Worm (Caenorhabditis elegans) whole organism, late embryonic: ENCODE results near the gene T02D1.7.

ENCODE experiments used
- C08G9.2 ChIP-seq: sonication (generic microtip); optimal IDR thresholded peaks from 2 replicates; lab custom pipeline; 2016; ENCODE audit warnings: mild to moderate bottlenecking, missing genetic modification characterization, moderate library complexity, missing compliant biosample characterization
- C38D4.7 ChIP-seq: fragments of 200-800 bp; sonication (Bioruptor generic); optimal IDR thresholded peaks from 2 replicates; lab custom pipeline; 2018; ENCODE audit warnings: mild to moderate bottlenecking, missing genetic modification characterization, moderate library complexity, missing compliant biosample characterization
- F13H6.1 ChIP-seq: sonication (generic microtip); optimal IDR thresholded peaks from 2 replicates; lab custom pipeline; 2016; ENCODE audit warnings: missing genetic modification characterization, missing compliant biosample characterization
- K09A11.1 ChIP-seq: sonication (generic microtip); optimal IDR thresholded peaks from 2 replicates; lab custom pipeline; 2017; ENCODE audit warnings: antibody characterized with exemption, mild to moderate bottlenecking, missing genetic modification characterization, missing compliant biosample characterization; ENCODE audit not compliant: insufficient read depth
- Y22D7AL.16 ChIP-seq: sonication (generic microtip); optimal IDR thresholded peaks from 2 replicates; lab custom pipeline; 2016; ENCODE audit warnings: missing genetic modification characterization, missing compliant biosample characterization
- ahr-1 ChIP-seq: sonication (generic microtip); optimal IDR thresholded peaks from 2 replicates; lab custom pipeline; 2016; ENCODE audit warnings: missing genetic modification characterization, missing compliant biosample characterization
- ama-1 ChIP-seq: fragments of 150-350 bp; optimal IDR thresholded peaks from 2 replicates; lab custom pipeline; 2014
- ceh-22 ChIP-seq: sonication (generic microtip); optimal IDR thresholded peaks from 2 replicates; lab custom pipeline; 2017; ENCODE audit warnings: missing biosample characterization, missing genetic modification characterization
- ceh-24 ChIP-seq: sonication (generic microtip); optimal IDR thresholded peaks from 2 replicates; lab custom pipeline; 2016; ENCODE audit warnings: mild to moderate bottlenecking, missing genetic modification characterization, missing compliant biosample characterization
- ceh-30 ChIP-seq: fragments of 150-350 bp; optimal IDR thresholded peaks from 2 replicates; lab custom pipeline; 2014; ENCODE audit warnings: missing biosample characterization, missing genetic modification characterization
- ceh-34 ChIP-seq: sonication (generic microtip); optimal IDR thresholded peaks from 2 replicates; lab custom pipeline; 2016; ENCODE audit warnings: mild to moderate bottlenecking, missing genetic modification characterization, missing compliant biosample characterization
- ceh-48 ChIP-seq: sonication (generic microtip); optimal IDR thresholded peaks from 2 replicates; lab custom pipeline; 2016; ENCODE audit warnings: missing genetic modification characterization, inconsistent platforms, missing compliant biosample characterization
- ceh-6 ChIP-seq: fragments of 200-800 bp; sonication (Bioruptor generic); optimal IDR thresholded peaks from 2 replicates; lab custom pipeline; 2018; ENCODE audit warnings: mild to moderate bottlenecking, missing genetic modification characterization, missing compliant biosample characterization
- elt-4 ChIP-seq: sonication (generic microtip); optimal IDR thresholded peaks from 2 replicates; lab custom pipeline; 2016; ENCODE audit warnings: missing genetic modification characterization, missing compliant biosample characterization
- eyg-1 ChIP-seq: sonication (generic microtip); optimal IDR thresholded peaks from 2 replicates; lab custom pipeline; 2016; ENCODE audit warnings: missing genotype, missing genetic modification characterization, missing compliant biosample characterization
- fax-1 ChIP-seq: sonication (generic microtip); optimal IDR thresholded peaks from 2 replicates; lab custom pipeline; 2016; ENCODE audit warnings: missing genotype, missing genetic modification characterization, missing compliant biosample characterization
- fkh-10 ChIP-seq: fragments of 150-350 bp; optimal IDR thresholded peaks from 2 replicates; lab custom pipeline; 2014; ENCODE audit warnings: missing biosample characterization, missing genetic modification reagents, missing genetic modification characterization
- fkh-6 ChIP-seq: sonication (generic microtip); optimal IDR thresholded peaks from 2 replicates; lab custom pipeline; 2016; ENCODE audit warnings: missing genetic modification characterization, missing compliant biosample characterization
- gmeb-2 ChIP-seq: sonication (generic microtip); optimal IDR thresholded peaks from 2 replicates; lab custom pipeline; 2016; ENCODE audit warnings: missing genetic modification characterization, inconsistent platforms, missing compliant biosample characterization
- hlh-30 ChIP-seq: sonication (generic microtip); optimal IDR thresholded peaks from 2 replicates; lab custom pipeline; 2017; ENCODE audit warnings: antibody characterized with exemption, missing genetic modification characterization, missing compliant biosample characterization; ENCODE audit not compliant: insufficient read depth
- hlh-8 ChIP-seq: sonication (generic microtip); optimal IDR thresholded peaks from 2 replicates; lab custom pipeline; 2016; ENCODE audit warnings: missing genotype, missing genetic modification characterization, missing compliant biosample characterization
- lim-6 ChIP-seq: sonication (generic microtip); optimal IDR thresholded peaks from 2 replicates; lab custom pipeline; 2016; ENCODE audit warnings: missing genetic modification characterization, missing compliant biosample characterization
- lin-11 ChIP-seq: fragments of 200-800 bp; sonication (Bioruptor generic); optimal IDR thresholded peaks from 2 replicates; lab custom pipeline; 2018; ENCODE audit warnings: mild to moderate bottlenecking, missing genetic modification characterization, missing compliant biosample characterization
- mec-3 ChIP-seq: sonication (generic microtip); optimal IDR thresholded peaks from 2 replicates; lab custom pipeline; 2016; ENCODE audit warnings: borderline replicate concordance, missing genetic modification characterization, missing compliant biosample characterization
- nfya-1 ChIP-seq: sonication (generic microtip); optimal IDR thresholded peaks from 2 replicates; lab custom pipeline; 2017; ENCODE audit warnings: missing genetic modification characterization, mild to moderate bottlenecking, missing compliant biosample characterization, antibody characterized with exemption, moderate library complexity
- pat-9 ChIP-seq: fragments of 200-800 bp; sonication (Bioruptor generic); optimal IDR thresholded peaks from 2 replicates; lab custom pipeline; 2018; ENCODE audit warnings: mild to moderate bottlenecking, missing genetic modification characterization, moderate library complexity, missing compliant biosample characterization
- pha-4 ChIP-seq: fragments of 150-350 bp; optimal IDR thresholded peaks from 2 replicates; lab custom pipeline; 2018; ENCODE audit warnings: missing biosample characterization, missing genetic modification reagents, missing genetic modification characterization
- pros-1 ChIP-seq: fragments of 150-350 bp; optimal IDR thresholded peaks from 2 replicates; lab custom pipeline; 2014; ENCODE audit warnings: missing biosample characterization, missing genetic modification reagents, missing genetic modification characterization
- sox-2 ChIP-seq: fragments of 200-800 bp; sonication (Bioruptor generic); IDR thresholded peaks from 2 replicates; pipeline ENCODE4 v1.3.6; 2022; ENCODE audit warnings: missing genetic modification reagents, missing genetic modification characterization, missing compliant biosample characterization
- sox-4 ChIP-seq: sonication (generic microtip); optimal IDR thresholded peaks from 2 replicates; lab custom pipeline; 2017; ENCODE audit warnings: mild to moderate bottlenecking, missing genetic modification characterization, inconsistent platforms, missing compliant biosample characterization
- tbx-7 ChIP-seq: sonication (generic microtip); optimal IDR thresholded peaks from 2 replicates; lab custom pipeline; 2016; ENCODE audit warnings: missing genotype, missing genetic modification characterization, missing compliant biosample characterization
- ttx-3 ChIP-seq: sonication (generic microtip); optimal IDR thresholded peaks from 2 replicates; lab custom pipeline; 2016; ENCODE audit warnings: missing genetic modification reagents, missing genetic modification characterization, missing compliant biosample characterization
- unc-3 ChIP-seq, 2 experiments: fragments of 200-800 bp in 1 of 2; sonication (Bioruptor generic) in 1 of 2; sonication (generic microtip) in 1 of 2; conservative IDR thresholded peaks in 1 of 2; optimal IDR thresholded peaks in 1 of 2; 2 replicates each; pipeline versions ENCODE4 v1.3.6 to Lab custom; 2016 to 2022; ENCODE audit warnings: missing compliant biosample characterization in 2 of 2, missing genetic modification characterization in 2 of 2, missing genetic modification reagents in 1 of 2
- unc-55 ChIP-seq: sonication (generic microtip); optimal IDR thresholded peaks from 2 replicates; lab custom pipeline; 2017; ENCODE audit warnings: missing biosample characterization, missing genetic modification reagents, missing genetic modification characterization
- ztf-16 ChIP-seq: sonication (generic microtip); optimal IDR thresholded peaks from 2 replicates; lab custom pipeline; 2017; ENCODE audit warnings: missing genetic modification characterization, missing compliant biosample characterization

The T02D1.7 gene

DNA sequence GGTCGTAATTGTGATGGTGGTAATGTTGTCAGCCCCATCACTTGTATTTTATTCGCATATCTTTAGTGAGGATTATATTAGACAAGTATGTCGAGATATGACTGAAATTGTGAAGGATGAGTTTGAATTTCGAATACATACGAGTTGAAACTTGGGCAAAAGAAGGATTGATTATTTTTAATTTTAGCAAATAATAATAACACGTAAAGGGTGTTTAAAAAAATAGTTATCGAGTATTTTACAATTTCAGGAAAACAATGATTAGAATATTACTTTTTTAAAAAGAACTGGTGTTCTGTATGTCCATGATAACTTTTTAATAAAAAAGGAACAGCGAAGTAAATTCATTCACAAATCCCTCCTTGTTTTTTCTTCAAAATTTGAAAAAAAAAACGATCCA is 43.5 kb upstream of the T02D1.7 start, which contains the start of gene F11E6.8:
F11E6.8 (minus strand) TSS at position 101 of the 400 bp plus-strand sequence.
- TF ChIP-seq fkh-10 (GFP tag; lab: Kevin White, UChicago) = no peak

DNA sequence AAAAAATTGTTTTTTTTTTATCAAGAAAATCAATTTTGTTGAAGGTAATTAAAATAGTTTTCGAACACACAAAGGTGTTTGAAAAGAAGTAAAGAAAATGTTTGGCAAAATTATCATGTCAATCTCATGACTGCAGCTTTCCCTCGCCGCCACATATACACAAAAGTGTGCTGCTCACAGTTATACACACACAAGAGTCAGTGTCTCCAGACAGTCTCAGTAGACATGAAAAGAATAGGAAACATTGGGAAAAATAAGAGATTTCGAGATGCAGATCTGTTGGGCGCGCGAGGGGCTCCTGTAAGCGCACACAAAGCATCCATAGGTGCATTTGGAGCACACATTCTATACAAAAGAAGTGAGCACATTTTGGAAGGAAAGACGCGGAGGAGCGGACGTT is 41.4 kb upstream of the T02D1.7 start:
- TF ChIP-seq C08G9.2 (no peak), nfya-1 (tag; lab: Kevin White, UChicago) (no peak), F13H6.1 (tag; lab: Kevin White, UChicago) (no peak), ceh-6 (GFP tag; lab: Kevin White, UChicago) (no peak), lin-11 (tag; lab: Kevin White, UChicago) (no peak), pros-1 (no peak), sox-2 (GFP tag; lab: Robert Waterston, UW) (no peak), ahr-1 (tag; lab: Kevin White, UChicago) (no peak)

DNA sequence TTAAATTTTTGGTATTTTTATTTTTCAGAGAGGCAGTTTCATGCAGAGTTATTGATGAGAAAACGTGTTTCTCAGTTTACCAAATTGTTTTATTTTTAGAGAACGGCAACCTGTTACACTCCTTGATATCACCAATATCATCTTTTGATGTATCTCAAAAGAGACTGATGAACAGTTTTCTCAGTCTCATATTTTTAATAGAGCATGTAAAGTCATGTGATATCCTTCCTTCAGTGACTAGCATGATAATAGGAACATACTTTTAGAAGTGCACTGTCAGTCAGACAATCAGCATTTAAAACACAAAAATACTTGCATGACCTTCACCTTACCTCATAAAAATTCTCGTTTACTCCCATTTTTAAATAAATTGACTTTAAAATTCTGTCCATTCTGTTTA is 35.6 kb upstream of the T02D1.7 start, which contains the start of gene F11E6.11:
F11E6.11 (plus strand) TSS at position 325 of the 400 bp plus-strand sequence.
- TF ChIP-seq fkh-6 (tag; lab: Kevin White, UChicago) = no peak
- no peak for TF ChIP-seq gmeb-2 (tag; lab: Kevin White, UChicago)

DNA sequence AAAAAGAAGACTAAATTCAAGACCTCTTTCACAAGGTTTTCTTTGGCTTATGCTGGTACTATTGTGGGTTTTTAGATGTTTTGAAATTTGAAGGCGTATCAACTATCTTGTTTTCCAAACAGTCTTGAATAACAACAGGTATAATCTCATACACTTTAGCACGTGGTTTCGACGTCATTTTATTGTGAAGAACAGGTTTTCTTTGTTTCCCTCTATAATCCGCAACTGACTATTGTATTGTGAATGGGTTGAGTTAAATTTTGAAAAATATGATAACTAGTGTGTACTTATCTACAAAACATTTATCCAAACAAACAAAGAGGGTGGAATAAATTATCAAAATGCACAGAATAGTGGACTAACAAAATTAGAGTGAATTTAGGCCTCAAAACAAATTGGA is 34.3 kb upstream of the T02D1.7 start:
- TF ChIP-seq sox-4 (tag; lab: Kevin White, UChicago) (no peak), ceh-34 (no peak), pat-9 (no peak), ceh-24 (no peak), F13H6.1 (tag; lab: Kevin White, UChicago) (no peak), hlh-8 (no peak)

DNA sequence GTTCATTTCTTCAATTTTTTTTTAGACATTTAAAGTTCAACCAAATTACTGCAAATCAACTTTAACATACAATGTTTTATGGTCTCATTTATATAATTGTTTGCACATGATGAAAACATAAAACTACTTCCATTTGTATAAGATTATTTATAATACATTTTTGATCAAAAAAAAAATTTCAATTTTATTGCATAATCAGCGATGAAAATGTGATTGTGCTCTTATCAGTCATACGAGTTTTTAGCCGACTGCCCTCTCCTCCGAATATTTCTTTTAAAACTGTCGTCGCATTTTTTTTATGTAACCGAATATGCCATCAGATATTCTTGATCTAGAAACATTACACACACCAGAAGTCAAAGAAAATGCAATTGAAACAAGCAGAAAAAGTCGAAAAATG is 33.5 kb upstream of the T02D1.7 start, which contains the start of gene F08A7.1:
F08A7.1 (plus strand) TSS at position 191 of the 400 bp plus-strand sequence.
- TF ChIP-seq ceh-48 (tag; lab: Kevin White, UChicago) = no peak
- TF ChIP-seq ceh-30 (tag; lab: Kevin White, UChicago) = no peak
- TF ChIP-seq fax-1 = no peak
- TF ChIP-seq, all 69 proteins: peak for 0

DNA sequence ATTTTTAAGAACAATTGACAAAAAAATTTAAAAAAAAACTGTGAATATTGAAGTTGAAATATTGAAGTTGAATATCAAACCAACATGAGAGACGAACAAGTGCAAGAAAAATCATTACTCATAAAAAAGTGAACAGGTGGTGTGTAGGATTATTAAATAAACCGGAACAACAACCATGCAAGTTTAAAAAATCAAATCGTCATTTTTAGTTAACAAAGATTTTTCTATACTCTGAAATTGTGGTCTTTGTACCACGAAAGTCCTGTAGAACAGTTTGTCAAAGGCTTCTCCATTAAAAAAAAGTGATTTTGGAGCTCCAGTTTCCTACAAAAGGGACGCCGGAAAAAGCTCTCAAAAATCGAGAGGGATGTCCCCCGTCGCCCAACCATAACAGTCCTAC is 33.1 kb upstream of the T02D1.7 start, which contains the start of gene C06A12.19:
C06A12.19 (minus strand) TSS at position 101 of the 400 bp plus-strand sequence.
- TF ChIP-seq ceh-22 (tag; lab: Kevin White, UChicago) = no peak
- TF ChIP-seq Y22D7AL.16 (tag; lab: Kevin White, UChicago) = no peak
- no peak for TF ChIP-seq pat-9
- TF ChIP-seq eyg-1 (tag; lab: Kevin White, UChicago) = no peak
- TF ChIP-seq unc-55 = no peak
- no peak for TF ChIP-seq nfya-1 (tag; lab: Kevin White, UChicago)
- no peak for TF ChIP-seq ama-1 (lab: Kevin White, UChicago)
- no peak for TF ChIP-seq ztf-16
- no peak for TF ChIP-seq unc-3 (GFP tag; conservative IDR thresholded peaks at IDR 0.05; lab: Robert Waterston, UW)
- no peak for TF ChIP-seq unc-3 (tag; optimal IDR thresholded peaks at IDR 0.05; lab: Kevin White, UChicago)
- TF ChIP-seq ttx-3 = no peak
- TF ChIP-seq C38D4.7 = no peak
- no peak for TF ChIP-seq K09A11.1
- TF ChIP-seq lim-6 (tag; lab: Kevin White, UChicago) = no peak
- no peak for TF ChIP-seq elt-4 (tag; lab: Kevin White, UChicago)
- no peak for TF ChIP-seq tbx-7 (tag; lab: Kevin White, UChicago)
- TF ChIP-seq hlh-30 (tag; lab: Kevin White, UChicago) = no peak
- no peak for TF ChIP-seq C08G9.2
- TF ChIP-seq pha-4 = no peak
- TF ChIP-seq mec-3 (tag; lab: Kevin White, UChicago) = no peak
